Fruit fly (Drosophila melanogaster): ENCODE results near the gene CG13083.

The CG13083 gene

dm6 chr2L:19439598-19440230 lies 47.6 kb upstream of the CG13083 start (continued):
- no peak for TF ChIP-seq GATAe (GFP tag; conservative IDR thresholded peaks at IDR 0.05)
- TF ChIP-seq Doc2 (GFP tag; IDR thresholded peaks at IDR 0.05): no peak
- no peak for TF ChIP-seq H15 (GFP tag; IDR thresholded peaks at IDR 0.05)
- peak; percentile 44; the same call in 1 of the 2 replicates for TF ChIP-seq CG6272 (GFP tag; IDR thresholded peaks at IDR 0.05)
- peak; percentile 74 for TF ChIP-seq CG7786 (GFP tag; optimal IDR thresholded peaks at IDR 0.05)
- TF ChIP-seq Dll (GFP tag; IDR thresholded peaks at IDR 0.05; ENCODE audit: partially characterized antibody): 0 out of 4 replicates have a peak, but pooled peaks have one; percentile 12
- peak; percentile 88 for TF ChIP-seq fd3F (GFP tag; optimal IDR thresholded peaks at IDR 0.05)
- peak; percentile 31 for TF ChIP-seq CG1792 (GFP tag; optimal IDR thresholded peaks at IDR 0.05)
- peak; percentile 58 for TF ChIP-seq Atf3 (GFP tag; optimal IDR thresholded peaks at IDR 0.05)
- peak; percentile 85 for TF ChIP-seq CG17912 (GFP tag; optimal IDR thresholded peaks at IDR 0.05)
- TF ChIP-seq Camta (GFP tag; optimal IDR thresholded peaks at IDR 0.05): peak; percentile 86
- peak; percentile 59 to 79 for TF ChIP-seq dpn (GFP tag; optimal IDR thresholded peaks at IDR 0.05)
- peak; percentile 78 for TF ChIP-seq E2f2 (GFP tag; IDR thresholded peaks at IDR 0.05)
- TF ChIP-seq CG17328 (GFP tag; IDR thresholded peaks at IDR 0.05): peak; percentile 94
- peak; percentile 74 for TF ChIP-seq CG6689 (GFP tag; IDR thresholded peaks at IDR 0.05)
- peak; percentile 62 for TF ChIP-seq Bdp1 (GFP tag; optimal IDR thresholded peaks at IDR 0.05)
- TF ChIP-seq Nf-YA (GFP tag; IDR thresholded peaks at IDR 0.05): peak; percentile 91
- TF ChIP-seq otp (GFP tag; IDR thresholded peaks at IDR 0.05): peak; percentile 83
- peak; percentile 74 for TF ChIP-seq phol (tag; optimal IDR thresholded peaks at IDR 0.05)
- TF ChIP-seq CG34422 (GFP tag; IDR thresholded peaks at IDR 0.05): peak; percentile 86
- peak; percentile 47 for TF ChIP-seq CG1529 (GFP tag; optimal IDR thresholded peaks at IDR 0.05)
- TF ChIP-seq Sry-β (GFP tag; optimal IDR thresholded peaks at IDR 0.05): no peak
- peak; percentile 25 for TF ChIP-seq trh (GFP tag; optimal IDR thresholded peaks at IDR 0.05)
- peak; percentile 93 for TF ChIP-seq CoRest (tag; optimal IDR thresholded peaks at IDR 0.05)
- TF ChIP-seq CG10366 (GFP tag; IDR thresholded peaks at IDR 0.05): peak; percentile 96
- TF ChIP-seq pfk (GFP tag; optimal IDR thresholded peaks at IDR 0.05): no peak
- peak; percentile 74 for TF ChIP-seq jumu (GFP tag; optimal IDR thresholded peaks at IDR 0.05)
- peak; percentile 45; the same call in 1 of the 3 replicates for TF ChIP-seq CG7357 (GFP tag; IDR thresholded peaks at IDR 0.05)
- peak; percentile 83 for TF ChIP-seq CG1024 (GFP tag; IDR thresholded peaks at IDR 0.05)
- TF ChIP-seq Nf-YC (tag; optimal IDR thresholded peaks at IDR 0.05): peak; percentile 8
- TF ChIP-seq Neu2 (GFP tag; optimal IDR thresholded peaks at IDR 0.05; ENCODE audit: borderline replicate concordance): peak; percentile 56
- peak; percentile 42 for TF ChIP-seq CG8944 (GFP tag; optimal IDR thresholded peaks at IDR 0.05)
- no peak for TF ChIP-seq CG8765 (GFP tag; IDR thresholded peaks at IDR 0.05)
- TF ChIP-seq CG31224 (GFP tag; IDR thresholded peaks at IDR 0.05): peak; percentile 22; the same call in 1 of the 2 replicates
- TF ChIP-seq CG10209 (GFP tag; optimal IDR thresholded peaks at IDR 0.05): peak; percentile 73
- TF ChIP-seq CG4617 (GFP tag; optimal IDR thresholded peaks at IDR 0.05; ENCODE audit: borderline replicate concordance): no peak
- no peak for TF ChIP-seq emc (GFP tag; optimal IDR thresholded peaks at IDR 0.05)
- peak; percentile 73 for TF ChIP-seq da (GFP tag; optimal IDR thresholded peaks at IDR 0.05)
- peak; percentile 56 for TF ChIP-seq CG9609 (GFP tag; optimal IDR thresholded peaks at IDR 0.05)
- peak; percentile 57 for TF ChIP-seq gcm2 (GFP tag; optimal IDR thresholded peaks at IDR 0.05)
- peak; percentile 51 for TF ChIP-seq CG9437 (GFP tag; optimal IDR thresholded peaks at IDR 0.05)
- TF ChIP-seq CG2678 (tag; optimal IDR thresholded peaks at IDR 0.05): peak; percentile 85
- TF ChIP-seq CG10543 (GFP tag; optimal IDR thresholded peaks at IDR 0.05): peak; percentile 33
- TF ChIP-seq Hmx (GFP tag; optimal IDR thresholded peaks at IDR 0.05): no peak
- peak; percentile 26 for TF ChIP-seq Jarid2 (GFP tag; optimal IDR thresholded peaks at IDR 0.05)
- TF ChIP-seq CG12071 (GFP tag; optimal IDR thresholded peaks at IDR 0.05): peak; percentile 84
- no peak for TF ChIP-seq CG2129 (GFP tag; IDR thresholded peaks at IDR 0.05; ENCODE audit: partially characterized antibody)
- TF ChIP-seq onecut (GFP tag; IDR thresholded peaks at IDR 0.05): peak; percentile 90
- TF ChIP-seq az2 (GFP tag; optimal IDR thresholded peaks at IDR 0.05): peak; percentile 50
- TF ChIP-seq CG2875 (GFP tag; optimal IDR thresholded peaks at IDR 0.05): peak; percentile 85

Data from whole organism, embryonic.